Worm (Caenorhabditis elegans) whole organism, L1 larva: ENCODE results near the gene Y56A3A.30.

Source experiments
- C04F5.9 ChIP-seq: sonication (generic microtip); optimal IDR thresholded peaks from 2 replicates; lab custom pipeline; 2016; ENCODE audit warnings: missing genetic modification characterization, missing compliant biosample characterization
- C34B4.2 ChIP-seq: sonication (generic microtip); optimal IDR thresholded peaks from 2 replicates; lab custom pipeline; 2017; ENCODE audit warnings: mild to moderate bottlenecking, missing genetic modification characterization, missing compliant biosample characterization
- F16B12.6 ChIP-seq: fragments of 150-350 bp; optimal IDR thresholded peaks from 2 replicates; lab custom pipeline; 2014; ENCODE audit warnings: missing biosample characterization, missing genetic modification characterization
- aha-1 ChIP-seq: fragments of 150-350 bp; optimal IDR thresholded peaks from 2 replicates; lab custom pipeline; 2014; ENCODE audit warnings: missing biosample characterization, missing genetic modification characterization
- blmp-1 ChIP-seq: fragments of 150-350 bp; optimal IDR thresholded peaks from 2 replicates; lab custom pipeline; 2014; ENCODE audit warnings: missing biosample characterization, missing genetic modification characterization
- ceh-82 ChIP-seq, 3 experiments: fragments of 150-350 bp in 1 of 3; sonication (generic microtip) in 2 of 3; optimal IDR thresholded peaks; 2 replicates each; lab custom pipeline; 2014 to 2017; ENCODE audit warnings: missing biosample characterization in 3 of 3, missing genetic modification characterization in 3 of 3
- ces-1 ChIP-seq: fragments of 150-350 bp; optimal IDR thresholded peaks from 2 replicates; lab custom pipeline; 2014; ENCODE audit warnings: missing biosample characterization, missing genetic modification reagents, missing genetic modification characterization
- dsc-1 ChIP-seq: sonication (generic microtip); optimal IDR thresholded peaks from 2 replicates; lab custom pipeline; 2016; ENCODE audit warnings: mild to moderate bottlenecking, missing genetic modification characterization, missing compliant biosample characterization
- efl-1 ChIP-seq, 4 experiments: fragments of 150-350 bp; optimal IDR thresholded peaks in 3 of 4; peaks in 1 of 4; 1 replicate in 1 of 4; 2 replicates in 3 of 4; lab custom pipeline; 2014; ENCODE audit warnings: missing biosample characterization in 2 of 4, missing genetic modification characterization in 2 of 4, missing genetic modification reagents in 2 of 4
- efl-3 ChIP-seq: fragments of 200-800 bp; sonication (Bioruptor generic); optimal IDR thresholded peaks from 2 replicates; lab custom pipeline; 2018; ENCODE audit warnings: mild to moderate bottlenecking, missing genetic modification characterization, missing compliant biosample characterization
- egl-13 ChIP-seq: sonication (generic microtip); optimal IDR thresholded peaks from 2 replicates; lab custom pipeline; 2016; ENCODE audit warnings: missing genotype, missing genetic modification reagents, missing genetic modification characterization, missing compliant biosample characterization
- egl-27 ChIP-seq, 2 experiments: fragments of 150-350 bp in 1 of 2; sonication (generic microtip); optimal IDR thresholded peaks; 3 replicates each; lab custom pipeline; 2017 to 2018; ENCODE audit warnings: missing biosample characterization in 2 of 2, missing genetic modification characterization in 2 of 2, missing genetic modification reagents in 2 of 2
- elt-3 ChIP-seq, 6 experiments: fragments of 150-350 bp in 1 of 6; sonication (generic microtip); optimal IDR thresholded peaks; 2 replicates each; lab custom pipeline; 2017 to 2018; ENCODE audit warnings: missing biosample characterization in 6 of 6, missing genetic modification characterization in 6 of 6, inconsistent platforms in 1 of 6
- fkh-4 ChIP-seq: sonication (generic microtip); optimal IDR thresholded peaks from 2 replicates; lab custom pipeline; 2016; ENCODE audit warnings: missing compliant biosample characterization, missing genetic modification characterization, borderline replicate concordance
- hlh-4 ChIP-seq: sonication (generic microtip); optimal IDR thresholded peaks from 2 replicates; lab custom pipeline; 2016; ENCODE audit warnings: mild to moderate bottlenecking, missing genetic modification characterization, missing compliant biosample characterization
- hpl-2 ChIP-seq: fragments of 150-350 bp; optimal IDR thresholded peaks from 2 replicates; lab custom pipeline; 2014; ENCODE audit warnings: missing biosample characterization, missing genetic modification reagents, missing genetic modification characterization
- irx-1 ChIP-seq: sonication (generic microtip); optimal IDR thresholded peaks from 2 replicates; lab custom pipeline; 2016; ENCODE audit warnings: missing genetic modification characterization, missing compliant biosample characterization
- lin-13 ChIP-seq: fragments of 150-350 bp; optimal IDR thresholded peaks from 2 replicates; lab custom pipeline; 2014; ENCODE audit warnings: missing biosample characterization, missing genetic modification reagents, missing genetic modification characterization
- lin-14 ChIP-seq: fragments of 200-800 bp; sonication (Bioruptor generic); optimal IDR thresholded peaks from 2 replicates; lab custom pipeline; 2018; ENCODE audit warnings: mild to moderate bottlenecking, missing genetic modification characterization, moderate library complexity, missing compliant biosample characterization
- lin-35 ChIP-seq, 2 experiments: fragments of 150-350 bp; optimal IDR thresholded peaks; 2 replicates each; lab custom pipeline; 2014; ENCODE audit warnings: missing biosample characterization in 2 of 2, missing genetic modification characterization in 2 of 2, missing genetic modification reagents in 2 of 2
- lir-3 ChIP-seq: sonication (generic microtip); optimal IDR thresholded peaks from 2 replicates; lab custom pipeline; 2016; ENCODE audit warnings: mild to moderate bottlenecking, missing genetic modification characterization, moderate library complexity, missing compliant biosample characterization; ENCODE audit not compliant: poor library complexity
- lsy-2 ChIP-seq, 2 experiments: fragments of 150-350 bp; optimal IDR thresholded peaks; 2 replicates each; lab custom pipeline; 2014; ENCODE audit warnings: missing biosample characterization in 2 of 2, missing genetic modification characterization in 2 of 2
- mdl-1 ChIP-seq, 2 experiments: fragments of 150-350 bp; optimal IDR thresholded peaks; 2 replicates each; lab custom pipeline; 2014 to 2017; ENCODE audit warnings: missing biosample characterization in 2 of 2, missing genetic modification characterization in 2 of 2, inconsistent platforms in 1 of 2
- mef-2 ChIP-seq: fragments of 150-350 bp; optimal IDR thresholded peaks from 2 replicates; lab custom pipeline; 2014; ENCODE audit warnings: missing biosample characterization, missing genetic modification characterization
- mep-1 ChIP-seq: fragments of 150-350 bp; optimal IDR thresholded peaks from 2 replicates; lab custom pipeline; 2014; ENCODE audit warnings: missing biosample characterization, missing genetic modification characterization
- nhr-11 ChIP-seq: fragments of 150-350 bp; optimal IDR thresholded peaks from 2 replicates; lab custom pipeline; 2014; ENCODE audit warnings: missing biosample characterization, missing genetic modification characterization
- nhr-20 ChIP-seq: sonication (generic microtip); optimal IDR thresholded peaks from 2 replicates; lab custom pipeline; 2016; ENCODE audit warnings: mild to moderate bottlenecking, missing genetic modification characterization, missing compliant biosample characterization
- nhr-237 ChIP-seq: fragments of 150-350 bp; optimal IDR thresholded peaks from 2 replicates; lab custom pipeline; 2014; ENCODE audit warnings: missing biosample characterization, missing genetic modification characterization
- nhr-28 ChIP-seq: fragments of 150-350 bp; optimal IDR thresholded peaks from 2 replicates; lab custom pipeline; 2014; ENCODE audit warnings: missing biosample characterization, missing genetic modification characterization
- nhr-47 ChIP-seq: sonication (generic microtip); optimal IDR thresholded peaks from 2 replicates; lab custom pipeline; 2016; ENCODE audit warnings: mild to moderate bottlenecking, missing genetic modification characterization, moderate library complexity, missing compliant biosample characterization
- nhr-71 ChIP-seq: sonication (generic microtip); optimal IDR thresholded peaks from 2 replicates; lab custom pipeline; 2016; ENCODE audit warnings: mild to moderate bottlenecking, missing genetic modification characterization, moderate library complexity, missing compliant biosample characterization
- nhr-84 ChIP-seq: sonication (generic microtip); optimal IDR thresholded peaks from 2 replicates; lab custom pipeline; 2017; ENCODE audit warnings: missing biosample characterization, missing genetic modification characterization
- nhr-85 ChIP-seq: sonication (generic microtip); peaks from one replicate; lab custom pipeline; 2016; ENCODE audit warnings: missing genetic modification characterization, inconsistent platforms, missing compliant biosample characterization
- pax-3 ChIP-seq: fragments of 200-800 bp; sonication (Bioruptor generic); optimal IDR thresholded peaks from 2 replicates; lab custom pipeline; 2018; ENCODE audit warnings: mild to moderate bottlenecking, missing genetic modification characterization, moderate library complexity, missing compliant biosample characterization
- pqm-1 ChIP-seq: sonication (generic microtip); optimal IDR thresholded peaks from 3 replicates; lab custom pipeline; 2017; ENCODE audit warnings: missing biosample characterization, missing genetic modification characterization
- rnt-1 ChIP-seq: sonication (generic microtip); optimal IDR thresholded peaks from 2 replicates; lab custom pipeline; 2016; ENCODE audit warnings: mild to moderate bottlenecking, missing genetic modification characterization, moderate library complexity, missing compliant biosample characterization
- snpc-4 ChIP-seq: fragments of 150-350 bp; optimal IDR thresholded peaks from 2 replicates; lab custom pipeline; 2014; ENCODE audit warnings: missing biosample characterization, missing genetic modification characterization
- snu-23 ChIP-seq: sonication (generic microtip); optimal IDR thresholded peaks from 2 replicates; lab custom pipeline; 2016; ENCODE audit warnings: missing genetic modification characterization, missing compliant biosample characterization
- sox-4 ChIP-seq: sonication (generic microtip); optimal IDR thresholded peaks from 2 replicates; lab custom pipeline; 2016; ENCODE audit warnings: missing genetic modification characterization, missing compliant biosample characterization
- sptf-1 ChIP-seq: fragments of 150-350 bp; optimal IDR thresholded peaks from 2 replicates; lab custom pipeline; 2014; ENCODE audit warnings: missing biosample characterization, missing genetic modification characterization
- sup-37 ChIP-seq: fragments of 200-800 bp; sonication (Bioruptor generic); optimal IDR thresholded peaks from 2 replicates; lab custom pipeline; 2018; ENCODE audit warnings: mild to moderate bottlenecking, missing genetic modification characterization, missing compliant biosample characterization
- swsn-7 ChIP-seq: sonication (generic microtip); optimal IDR thresholded peaks from 2 replicates; lab custom pipeline; 2016; ENCODE audit warnings: missing genetic modification characterization, missing compliant biosample characterization
- tlp-1 ChIP-seq: fragments of 150-350 bp; optimal IDR thresholded peaks from 2 replicates; lab custom pipeline; 2014; ENCODE audit warnings: missing biosample characterization, missing genetic modification characterization
- unc-30 ChIP-seq: sonication (generic microtip); optimal IDR thresholded peaks from 2 replicates; lab custom pipeline; 2017; ENCODE audit warnings: missing biosample characterization, missing genetic modification characterization
- unc-86 ChIP-seq: sonication (generic microtip); optimal IDR thresholded peaks from 2 replicates; lab custom pipeline; 2016; ENCODE audit warnings: missing genetic modification characterization, missing compliant biosample characterization
- unc-98 ChIP-seq: fragments of 200-800 bp; sonication (Bioruptor generic); IDR thresholded peaks from 2 replicates; pipeline ENCODE4 v1.3.6; 2022; ENCODE audit warnings: missing genetic modification characterization, missing compliant biosample characterization
- vab-15 ChIP-seq: sonication (generic microtip); optimal IDR thresholded peaks from 2 replicates; lab custom pipeline; 2017; ENCODE audit warnings: missing genotype, mild to moderate bottlenecking, missing genetic modification characterization, missing compliant biosample characterization
- zip-4 ChIP-seq: fragments of 200-800 bp; sonication (Bioruptor generic); optimal IDR thresholded peaks from 2 replicates; lab custom pipeline; 2018; ENCODE audit warnings: mild to moderate bottlenecking, missing genetic modification characterization, moderate library complexity, missing compliant biosample characterization
- ztf-11 ChIP-seq, 2 experiments: sonication (generic microtip); optimal IDR thresholded peaks; 2 replicates each; lab custom pipeline; 2016 to 2017; ENCODE audit warnings: missing genetic modification characterization in 2 of 2, missing biosample characterization in 1 of 2, missing compliant biosample characterization in 1 of 2
- ztf-4 ChIP-seq: fragments of 150-350 bp; optimal IDR thresholded peaks from 2 replicates; lab custom pipeline; 2014; ENCODE audit warnings: missing biosample characterization, missing genetic modification characterization

The Y56A3A.30 gene

ce11 chrIII:11936668-11937276 lies 42.1 kb downstream of the Y56A3A.30 start (continued):
- TF ChIP-seq lir-3 (tag; lab: Kevin White, UChicago) (no peak), unc-86 (tag; lab: Kevin White, UChicago) (no peak), snu-23 (GFP tag; lab: Kevin White, UChicago) (no peak), pqm-1 (tag; lab: Kevin White, UChicago) (no peak), fkh-4 (tag; lab: Kevin White, UChicago) (no peak), unc-30 (tag; lab: Kevin White, UChicago) (no peak), blmp-1 (tag; lab: Kevin White, UChicago) (no peak), unc-98 (GFP tag; lab: Robert Waterston, UW) (no peak), efl-1 (optimal IDR thresholded peaks at IDR 0.05; lab: Kevin White, UChicago) (no peak), efl-1 (GFP tag; optimal IDR thresholded peaks at IDR 0.05 in 1 of 2; lab: Kevin White, UChicago) (peak in 1 of 2 experiments; percentile 91), dsc-1 (tag; lab: Kevin White, UChicago) (peak; percentile 6), C04F5.9 (tag; lab: Kevin White, UChicago) (no peak), ces-1 (GFP tag; lab: Kevin White, UChicago) (no peak), pax-3 (no peak), lin-35 (GFP tag; optimal IDR thresholded peaks at IDR 0.05; lab: Kevin White, UChicago) (no peak), zip-4 (no peak), nhr-28 (no peak), elt-3 (tag; optimal IDR thresholded peaks at IDR 0.05; lab: Kevin White, UChicago) (no peak), rnt-1 (peak; percentile 24), sptf-1 (tag; lab: Kevin White, UChicago) (no peak), nhr-47 (tag; lab: Kevin White, UChicago) (peak; percentile 29), sup-37 (GFP tag; lab: Kevin White, UChicago) (no peak), lin-14 (GFP tag; lab: Kevin White, UChicago) (peak; percentile 34)

ce11 chrIII:11935948-11936280 lies 43.0 kb downstream of the Y56A3A.30 start:
- no peak for TF ChIP-seq efl-3 (GFP tag; lab: Kevin White, UChicago)
- TF ChIP-seq nhr-20 (tag; lab: Kevin White, UChicago), result no peak
- TF ChIP-seq nhr-85 (tag; lab: Kevin White, UChicago), result no peak
- no peak for TF ChIP-seq nhr-237 (tag; lab: Kevin White, UChicago)
- TF ChIP-seq lsy-2 (tag; optimal IDR thresholded peaks at IDR 0.05; lab: Kevin White, UChicago), result peak in 1 of 2 experiments; percentile 41
- no peak for TF ChIP-seq nhr-11
- peak; percentile 75 for TF ChIP-seq egl-13 (tag; lab: Kevin White, UChicago)
- peak; percentile 60 for TF ChIP-seq nhr-71 (tag; lab: Kevin White, UChicago)
- no peak for TF ChIP-seq unc-30 (tag; lab: Kevin White, UChicago)
- TF ChIP-seq pqm-1 (tag; lab: Kevin White, UChicago), result no peak
- TF ChIP-seq unc-86 (tag; lab: Kevin White, UChicago), result peak; percentile 18
- no peak for TF ChIP-seq ztf-4 (tag; lab: Kevin White, UChicago)
- no peak for TF ChIP-seq C04F5.9 (tag; lab: Kevin White, UChicago)
- TF ChIP-seq nhr-84, result no peak
- no peak for TF ChIP-seq aha-1
- peak; percentile 1 for TF ChIP-seq mef-2
- TF ChIP-seq mep-1, result no peak
- TF ChIP-seq elt-3 (tag; optimal IDR thresholded peaks at IDR 0.05; lab: Kevin White, UChicago), result no peak
- no peak for TF ChIP-seq hpl-2 (GFP tag; lab: Kevin White, UChicago)
- no peak for TF ChIP-seq irx-1 (tag; lab: Kevin White, UChicago)
- peak; percentile 27 for TF ChIP-seq sox-4 (tag; lab: Kevin White, UChicago)
- peak in 2 of 3 experiments; percentile 13 to 52 for TF ChIP-seq ceh-82 (tag; optimal IDR thresholded peaks at IDR 0.05; lab: Kevin White, UChicago)
- TF ChIP-seq hlh-4 (tag; lab: Kevin White, UChicago), result no peak
- TF ChIP-seq lir-3 (tag; lab: Kevin White, UChicago), result no peak
- TF ChIP-seq vab-15 (tag; lab: Kevin White, UChicago), result no peak
- TF ChIP-seq ztf-11 (tag; optimal IDR thresholded peaks at IDR 0.05; lab: Kevin White, UChicago), result no peak
- no peak for TF ChIP-seq fkh-4 (tag; lab: Kevin White, UChicago)
- no peak for TF ChIP-seq rnt-1
- no peak for TF ChIP-seq C34B4.2
- TF ChIP-seq tlp-1 (tag; lab: Kevin White, UChicago), result no peak
- no peak for TF ChIP-seq nhr-28
- TF ChIP-seq lin-13 (GFP tag; lab: Kevin White, UChicago), result no peak
- TF ChIP-seq egl-27 (tag; optimal IDR thresholded peaks at IDR 0.05; lab: Kevin White, UChicago), result no peak
- TF ChIP-seq mdl-1 (tag; optimal IDR thresholded peaks at IDR 0.05; lab: Kevin White, UChicago), result no peak
- no peak for TF ChIP-seq F16B12.6
- TF ChIP-seq swsn-7 (tag; lab: Kevin White, UChicago), result peak; percentile 45
- TF ChIP-seq snpc-4, result peak; percentile 14
